Fruit fly (Drosophila melanogaster) whole organism, prepupa: ENCODE measurements around the gene ghi.

Experiments
- Blimp-1 ChIP-seq: fragments of 200-800 bp; sonication (Bioruptor generic); optimal IDR thresholded peaks from 3 replicates; lab custom pipeline; 2017; ENCODE audit warnings: missing biosample characterization, missing genetic modification characterization, mild to moderate bottlenecking, moderate library complexity, missing genetic modification reagents
- CG10669 ChIP-seq: fragments of 200-800 bp; sonication (Bioruptor generic); optimal IDR thresholded peaks from 3 replicates; lab custom pipeline; 2018; ENCODE audit warnings: missing biosample characterization, mild to moderate bottlenecking, missing genetic modification characterization, moderate library complexity
- CG11294 ChIP-seq: fragments of 200-800 bp; sonication (Bioruptor generic); IDR thresholded peaks from 2 replicates; pipeline ENCODE4 v1.3.6; 2022; ENCODE audit warnings: missing biosample characterization, missing genetic modification characterization
- CG6792 ChIP-seq: fragments of 200-800 bp; sonication (Bioruptor generic); optimal IDR thresholded peaks from 3 replicates; lab custom pipeline; 2016; ENCODE audit warnings: missing biosample characterization, missing genetic modification characterization
- CG7368 ChIP-seq: fragments of 200-800 bp; sonication (Bioruptor generic); optimal IDR thresholded peaks from 3 replicates; lab custom pipeline; 2016; ENCODE audit warnings: missing biosample characterization, missing genetic modification characterization
- CG8632 ChIP-seq: fragments of 200-800 bp; sonication (Bioruptor generic); optimal IDR thresholded peaks from 3 replicates; lab custom pipeline; 2016; ENCODE audit warnings: missing biosample characterization, missing genetic modification characterization
- CG9139 ChIP-seq: fragments of 200-800 bp; sonication (Bioruptor generic); optimal IDR thresholded peaks from 3 replicates; lab custom pipeline; 2017; ENCODE audit warnings: missing biosample characterization, mild to moderate bottlenecking, missing genetic modification characterization
- Ets21C ChIP-seq: fragments of 200-800 bp; sonication (Bioruptor generic); optimal IDR thresholded peaks from 3 replicates; lab custom pipeline; 2016; ENCODE audit warnings: missing biosample characterization, missing genetic modification characterization
- Gug ChIP-seq: fragments of 200-800 bp; sonication (Bioruptor generic); IDR thresholded peaks from 2 replicates; pipeline ENCODE4 v1.3.6; 2022; ENCODE audit warnings: missing biosample characterization, missing genetic modification characterization
- Hr39 ChIP-seq: fragments of 200-800 bp; sonication (Bioruptor generic); optimal IDR thresholded peaks from 2 replicates; lab custom pipeline; 2016; ENCODE audit warnings: missing biosample characterization, missing genetic modification characterization
- Hr4 ChIP-seq: fragments of 200-800 bp; sonication (Bioruptor generic); optimal IDR thresholded peaks from 3 replicates; lab custom pipeline; 2016; ENCODE audit warnings: missing biosample characterization, missing genetic modification characterization
- OdsH ChIP-seq: fragments of 200-800 bp; sonication (Bioruptor generic); optimal IDR thresholded peaks from 3 replicates; lab custom pipeline; 2016; ENCODE audit warnings: missing biosample characterization, missing genetic modification characterization
- acj6 ChIP-seq: fragments of 200-800 bp; sonication (Bioruptor generic); optimal IDR thresholded peaks from 3 replicates; lab custom pipeline; 2016; ENCODE audit warnings: missing biosample characterization, missing genetic modification characterization
- dsx ChIP-seq: fragments of 200-800 bp; optimal IDR thresholded peaks from 3 replicates; lab custom pipeline; 2019; ENCODE audit warnings: missing biosample characterization, mild to moderate bottlenecking, missing genetic modification characterization, moderate library complexity; ENCODE audit not compliant: poor library complexity, severe bottlenecking

DNA sequence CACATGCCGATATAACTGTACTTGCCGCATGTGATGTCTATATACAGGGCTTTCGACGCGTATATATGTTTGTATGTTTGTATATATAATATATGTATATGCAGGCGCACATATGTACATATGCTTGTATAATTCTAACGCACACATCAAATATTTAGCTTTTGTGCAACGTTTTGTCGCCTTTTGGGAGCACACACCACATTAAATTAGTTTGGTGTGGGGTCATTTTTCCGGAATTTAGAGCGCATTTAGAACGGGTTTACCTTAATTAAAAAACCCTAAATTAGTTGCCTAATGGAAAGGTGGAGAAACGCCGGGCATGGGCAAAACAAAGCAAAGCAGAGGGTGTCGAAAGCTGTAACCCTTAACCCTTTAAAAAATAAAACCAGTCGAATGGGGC is 15.6 kb downstream of the ghi start:
- TF ChIP-seq CG6792 (GFP tag; lab: Kevin White, UChicago) (no peak), CG8632 (GFP tag; lab: Kevin White, UChicago) (no peak), Hr4 (GFP tag; lab: Kevin White, UChicago) (no peak), CG11294 (no peak), OdsH (GFP tag; lab: Kevin White, UChicago) (no peak), dsx (GFP tag; lab: Kevin White, UChicago) (no peak), acj6 (GFP tag; lab: Kevin White, UChicago) (no peak), CG7368 (GFP tag; lab: Kevin White, UChicago) (no peak), CG10669 (GFP tag; lab: Kevin White, UChicago) (no peak), CG9139 (GFP tag; lab: Kevin White, UChicago) (no peak), Ets21C (GFP tag; lab: Kevin White, UChicago) (no peak), Hr39 (GFP tag; lab: Kevin White, UChicago) (no peak), Blimp-1 (GFP tag; lab: Kevin White, UChicago) (no peak), Gug (GFP tag; lab: Robert Waterston, UW) (no peak)
